Worm (Caenorhabditis elegans) whole organism, young adult: ENCODE measurements around the gene grd-1.

ENCODE experiments used
- C06A6.2 ChIP-seq: fragments of 200-800 bp; sonication (Bioruptor generic); conservative IDR thresholded peaks from 2 replicates; pipeline ENCODE4 v1.3.6; 2022; ENCODE audit warnings: missing genetic modification characterization, missing compliant biosample characterization
- F23B12.7 ChIP-seq: sonication (generic microtip); optimal IDR thresholded peaks from 2 replicates; lab custom pipeline; 2017; ENCODE audit warnings: missing genetic modification characterization, mild to moderate bottlenecking, missing compliant biosample characterization, antibody characterized with exemption, moderate library complexity; ENCODE audit not compliant: insufficient read depth
- F37B4.10 ChIP-seq: fragments of 200-800 bp; sonication (Bioruptor generic); IDR thresholded peaks from 2 replicates; pipeline ENCODE4 v1.3.6; 2022; ENCODE audit warnings: missing genetic modification characterization, missing compliant biosample characterization
- F49E8.2 ChIP-seq: sonication (generic microtip); optimal IDR thresholded peaks from 3 replicates; lab custom pipeline; 2017; ENCODE audit warnings: missing genetic modification characterization, mild to moderate bottlenecking, missing compliant biosample characterization, antibody characterized with exemption, moderate library complexity; ENCODE audit not compliant: insufficient read depth
- F55B11.4 ChIP-seq: sonication (generic microtip); optimal IDR thresholded peaks from 2 replicates; lab custom pipeline; 2016; ENCODE audit warnings: missing compliant biosample characterization, missing genetic modification characterization, borderline replicate concordance; ENCODE audit not compliant: insufficient read depth
- F57A8.1 ChIP-seq: fragments of 200-800 bp; sonication (Bioruptor generic); optimal IDR thresholded peaks from 2 replicates; lab custom pipeline; 2018; ENCODE audit warnings: mild to moderate bottlenecking, missing genetic modification characterization, moderate library complexity, missing compliant biosample characterization
- aptf-3 ChIP-seq: fragments of 200-800 bp; sonication (Bioruptor generic); IDR thresholded peaks from 2 replicates; pipeline ENCODE4 v1.3.6; 2022; ENCODE audit warnings: missing genetic modification characterization, missing compliant biosample characterization
- atf-7 ChIP-seq: sonication (generic microtip); optimal IDR thresholded peaks from 2 replicates; lab custom pipeline; 2017; ENCODE audit warnings: mild to moderate bottlenecking, missing genetic modification characterization, missing compliant biosample characterization
- attf-3 ChIP-seq: fragments of 200-800 bp; sonication (Bioruptor generic); conservative IDR thresholded peaks from 2 replicates; pipeline ENCODE4 v1.3.6; 2022; ENCODE audit warnings: missing genetic modification reagents, missing genetic modification characterization, missing compliant biosample characterization
- bed-1 ChIP-seq: fragments of 200-800 bp; sonication (Bioruptor generic); IDR thresholded peaks from 2 replicates; pipeline ENCODE4 v1.3.6; 2022; ENCODE audit warnings: missing genetic modification reagents, missing genetic modification characterization, missing compliant biosample characterization
- cebp-2 ChIP-seq: fragments of 200-800 bp; sonication (Bioruptor generic); IDR thresholded peaks from 2 replicates; pipeline ENCODE4 v1.3.6; 2022; ENCODE audit warnings: missing genetic modification characterization, missing compliant biosample characterization
- ceh-27 ChIP-seq: fragments of 200-800 bp; sonication (Bioruptor generic); optimal IDR thresholded peaks from 2 replicates; lab custom pipeline; 2018; ENCODE audit warnings: mild to moderate bottlenecking, missing genetic modification characterization, moderate library complexity, missing compliant biosample characterization
- ceh-91 ChIP-seq: fragments of 200-800 bp; sonication (Bioruptor generic); IDR thresholded peaks from 2 replicates; pipeline ENCODE4 v1.3.6; 2022; ENCODE audit warnings: missing genetic modification reagents, missing genetic modification characterization, missing compliant biosample characterization
- ets-4 ChIP-seq: fragments of 200-800 bp; sonication (Bioruptor generic); optimal IDR thresholded peaks from 2 replicates; lab custom pipeline; 2018; ENCODE audit warnings: mild to moderate bottlenecking, missing genetic modification characterization, missing compliant biosample characterization
- hlh-12 ChIP-seq: sonication (generic microtip); optimal IDR thresholded peaks from 2 replicates; lab custom pipeline; 2016; ENCODE audit warnings: missing genetic modification characterization, missing compliant biosample characterization
- let-607 ChIP-seq, 2 experiments: fragments of 200-800 bp in 1 of 2; sonication (Bioruptor generic) in 1 of 2; sonication (generic microtip) in 1 of 2; optimal IDR thresholded peaks; 2 replicates each; lab custom pipeline; 2016 to 2018; ENCODE audit warnings: mild to moderate bottlenecking in 2 of 2, missing compliant biosample characterization in 2 of 2, missing genetic modification characterization in 2 of 2, moderate library complexity in 2 of 2, missing genotype in 1 of 2
- lin-40 ChIP-seq: sonication (generic microtip); optimal IDR thresholded peaks from 2 replicates; lab custom pipeline; 2016; ENCODE audit warnings: missing genetic modification characterization, mild to moderate bottlenecking, missing compliant biosample characterization, missing genotype, missing genetic modification reagents
- madf-10 ChIP-seq: sonication (generic microtip); optimal IDR thresholded peaks from 2 replicates; lab custom pipeline; 2016; ENCODE audit warnings: mild to moderate bottlenecking, missing genetic modification characterization, missing compliant biosample characterization
- madf-8 ChIP-seq: fragments of 200-800 bp; sonication (Bioruptor generic); conservative IDR thresholded peaks from 2 replicates; pipeline ENCODE4 v1.3.6; 2022; ENCODE audit warnings: missing genetic modification reagents, missing genetic modification characterization, missing compliant biosample characterization
- mcd-1 ChIP-seq: fragments of 200-800 bp; sonication (Bioruptor generic); IDR thresholded peaks from 2 replicates; pipeline ENCODE4 v1.3.6; 2022; ENCODE audit warnings: missing genetic modification reagents, missing genetic modification characterization, missing compliant biosample characterization
- mes-4 ChIP-seq: sonication (generic microtip); optimal IDR thresholded peaks from 2 replicates; lab custom pipeline; 2016; ENCODE audit warnings: missing genotype, missing genetic modification characterization, missing compliant biosample characterization
- nfya-1 ChIP-seq: sonication (generic microtip); optimal IDR thresholded peaks from 2 replicates; lab custom pipeline; 2017; ENCODE audit warnings: antibody characterized with exemption, missing compliant biosample characterization, missing genetic modification characterization, borderline replicate concordance; ENCODE audit not compliant: insufficient read depth
- nfya-2 ChIP-seq: fragments of 200-800 bp; sonication (Bioruptor generic); IDR thresholded peaks from 2 replicates; pipeline ENCODE4 v1.3.6; 2022; ENCODE audit warnings: missing genetic modification reagents, missing genetic modification characterization, missing compliant biosample characterization
- nhr-120 ChIP-seq: fragments of 200-800 bp; sonication (Bioruptor generic); IDR thresholded peaks from 2 replicates; pipeline ENCODE4 v1.3.6; 2022; ENCODE audit warnings: missing genetic modification characterization, missing compliant biosample characterization
- nhr-80 ChIP-seq: sonication (generic microtip); optimal IDR thresholded peaks from 2 replicates; lab custom pipeline; 2016; ENCODE audit warnings: missing genetic modification characterization, missing compliant biosample characterization
- nhr-90 ChIP-seq: sonication (generic microtip); optimal IDR thresholded peaks from 2 replicates; lab custom pipeline; 2016; ENCODE audit warnings: missing genotype, mild to moderate bottlenecking, missing genetic modification characterization, missing compliant biosample characterization
- rcor-1 ChIP-seq: fragments of 200-800 bp; sonication (Bioruptor generic); IDR thresholded peaks from 2 replicates; pipeline ENCODE4 v1.3.6; 2022; ENCODE audit warnings: missing genetic modification reagents, missing genetic modification characterization, missing compliant biosample characterization
- unc-62 ChIP-seq: fragments of 150-350 bp; optimal IDR thresholded peaks from 2 replicates; lab custom pipeline; 2014; ENCODE audit warnings: missing biosample characterization, missing genetic modification reagents, missing genetic modification characterization
- xnd-1 ChIP-seq: sonication (generic microtip); optimal IDR thresholded peaks from 2 replicates; lab custom pipeline; 2016; ENCODE audit warnings: missing genotype, missing genetic modification reagents, missing genetic modification characterization, missing compliant biosample characterization
- ztf-22 ChIP-seq: fragments of 200-800 bp; sonication (Bioruptor generic); optimal IDR thresholded peaks from 2 replicates; lab custom pipeline; 2018; ENCODE audit warnings: mild to moderate bottlenecking, missing genetic modification characterization, moderate library complexity, missing compliant biosample characterization
- ztf-6 ChIP-seq: fragments of 200-800 bp; sonication (Bioruptor generic); IDR thresholded peaks from 2 replicates; pipeline ENCODE4 v1.3.6; 2022; ENCODE audit warnings: missing genetic modification reagents, missing genetic modification characterization, missing compliant biosample characterization

Gene grd-1

ce11 chrX:11097343-11097742, 11.9 kb upstream of the grd-1 start:
- TF ChIP-seq F57A8.1 (GFP tag; lab: Kevin White, UChicago), result no peak
- TF ChIP-seq F55B11.4 (tag; lab: Kevin White, UChicago), result no peak
- TF ChIP-seq F37B4.10 (GFP tag; lab: Robert Waterston, UW), result no peak
- TF ChIP-seq attf-3 (GFP tag; lab: Robert Waterston, UW), result no peak
- TF ChIP-seq rcor-1 (GFP tag; lab: Robert Waterston, UW), result no peak
- TF ChIP-seq nhr-90, result no peak
- no peak for TF ChIP-seq mes-4
- no peak for TF ChIP-seq nhr-80
- TF ChIP-seq lin-40, result no peak
- TF ChIP-seq ceh-91, result no peak
- no peak for TF ChIP-seq aptf-3 (GFP tag; lab: Robert Waterston, UW)
- no peak for TF ChIP-seq madf-10 (tag; lab: Kevin White, UChicago)

- TF ChIP-seq cebp-2 (GFP tag; lab: Robert Waterston, UW) (no peak), ztf-22 (no peak), atf-7 (tag; lab: Kevin White, UChicago) (no peak), F23B12.7 (tag; lab: Kevin White, UChicago) (no peak), xnd-1 (no peak), ztf-6 (GFP tag; lab: Robert Waterston, UW) (no peak), ceh-27 (GFP tag; lab: Kevin White, UChicago) (no peak), madf-8 (GFP tag; lab: Robert Waterston, UW) (no peak), nhr-120 (GFP tag; lab: Robert Waterston, UW) (no peak), nfya-2 (GFP tag; lab: Robert Waterston, UW) (no peak), hlh-12 (no peak), mes-4 (no peak), nfya-1 (tag; lab: Kevin White, UChicago) (no peak), F49E8.2 (tag; lab: Kevin White, UChicago) (no peak), F37B4.10 (GFP tag; lab: Robert Waterston, UW) (no peak), F55B11.4 (tag; lab: Kevin White, UChicago) (no peak), mcd-1 (GFP tag; lab: Robert Waterston, UW) (no peak), nhr-80 (no peak)
Observed at ce11 chrX:11098086-11098485, 11.2 kb upstream of the grd-1 start, which contains the start of gene W02H3.3. Gene W02H3.3 (minus strand): TSS chrX:11098186.

ce11 chrX:11103173-11103572, 6.1 kb upstream of the grd-1 start:
- TF ChIP-seq C06A6.2 (GFP tag; lab: Robert Waterston, UW) (no peak), ets-4 (GFP tag; lab: Kevin White, UChicago) (peak; percentile 11), cebp-2 (GFP tag; lab: Robert Waterston, UW) (no peak), bed-1 (GFP tag; lab: Robert Waterston, UW) (0 out of 2 replicates have a peak, but pooled peaks have one; percentile 68), nhr-80 (peak; percentile 56)

ce11 chrX:11104883-11105629, 4.2 kb upstream of the grd-1 start, which contains the start of gene W02H3.1:
Gene W02H3.1 (minus strand): TSS chrX:11105460.
- TF ChIP-seq attf-3 (GFP tag; lab: Robert Waterston, UW) (no peak), nhr-80 (peak; percentile 75), let-607 (tag; optimal IDR thresholded peaks at IDR 0.05; lab: Kevin White, UChicago) (peak in 1 of 2 experiments; percentile 2), unc-62 (GFP tag; lab: Kevin White, UChicago) (peak; percentile 31)
